Fruit fly (Drosophila melanogaster): ENCODE measurements around the gene spz.

dm6 chr3R:27061916-27062315, 8.0 kb downstream of the spz start, which contains the start of gene CG34292:
- no peak for TF ChIP-seq Pif1A (GFP tag; optimal IDR thresholded peaks at IDR 0.05)
- no peak for TF ChIP-seq CG9948 (tag; optimal IDR thresholded peaks at IDR 0.05)
- no peak for TF ChIP-seq D1 (tag; optimal IDR thresholded peaks at IDR 0.05)
- no peak for TF ChIP-seq EcR (GFP tag; optimal IDR thresholded peaks at IDR 0.05)
- TF ChIP-seq Pif1B (GFP tag; optimal IDR thresholded peaks at IDR 0.05), result no peak
- TF ChIP-seq Snoo (tag; optimal IDR thresholded peaks at IDR 0.05), result no peak
- TF ChIP-seq CG8301 (tag; optimal IDR thresholded peaks at IDR 0.05), result no peak
- TF ChIP-seq Ets98B (GFP tag; IDR thresholded peaks at IDR 0.05), result no peak
- no peak for TF ChIP-seq rn (GFP tag; IDR thresholded peaks at IDR 0.05)

All from whole organism, pupa.